Fruit fly (Drosophila melanogaster) whole organism, embryonic: Measurements from ENCODE around the gene drn.

ENCODE experiments used
- Asciz ChIP-seq: fragments of 200-800 bp; sonication (Bioruptor generic); optimal IDR thresholded peaks from 2 replicates; lab custom pipeline; 2017; ENCODE audit warnings: missing biosample characterization, mild to moderate bottlenecking, missing genetic modification characterization, missing genetic modification reagents
- CG10267 ChIP-seq: fragments of 200-800 bp; sonication (Bioruptor generic); optimal IDR thresholded peaks from 2 replicates; lab custom pipeline; 2018; ENCODE audit warnings: missing biosample characterization, mild to moderate bottlenecking, missing genetic modification characterization, moderate library complexity
- CG10543 ChIP-seq: fragments of 200-800 bp; sonication (Bioruptor generic); optimal IDR thresholded peaks from 3 replicates; lab custom pipeline; 2017; ENCODE audit warnings: missing biosample characterization, mild to moderate bottlenecking, missing genetic modification characterization, moderate library complexity
- CG11398 ChIP-seq: fragments of 200-800 bp; sonication (Bioruptor generic); optimal IDR thresholded peaks from 2 replicates; lab custom pipeline; 2016; ENCODE audit warnings: missing biosample characterization, missing genetic modification characterization
- CG12659 ChIP-seq: fragments of 200-800 bp; sonication (Bioruptor generic); optimal IDR thresholded peaks from 3 replicates; lab custom pipeline; 2017; ENCODE audit warnings: mild to moderate bottlenecking, missing biosample characterization, missing genetic modification reagents, missing genetic modification characterization
- CG13775 ChIP-seq: fragments of 200-800 bp; sonication (Bioruptor generic); optimal IDR thresholded peaks from 3 replicates; lab custom pipeline; 2017; ENCODE audit warnings: missing biosample characterization, mild to moderate bottlenecking, missing genetic modification characterization
- CG15073 ChIP-seq: fragments of 200-800 bp; sonication (Bioruptor generic); optimal IDR thresholded peaks from 2 replicates; lab custom pipeline; 2016; ENCODE audit warnings: missing biosample characterization, missing genetic modification characterization
- CG15514 ChIP-seq: fragments of 200-800 bp; sonication (Bioruptor generic); optimal IDR thresholded peaks from 3 replicates; lab custom pipeline; 2017; ENCODE audit warnings: missing biosample characterization, missing genetic modification characterization, mild to moderate bottlenecking, moderate library complexity, missing genetic modification reagents
- CG16779 ChIP-seq: fragments of 200-800 bp; sonication (Bioruptor generic); IDR thresholded peaks from 2 replicates; pipeline ENCODE4 v1.3.6; 2022; ENCODE audit warnings: missing biosample characterization, missing genetic modification characterization
- CG18011 ChIP-seq: fragments of 200-800 bp; sonication (Bioruptor generic); optimal IDR thresholded peaks from 2 replicates; lab custom pipeline; 2017; ENCODE audit warnings: missing biosample characterization, missing genetic modification characterization, mild to moderate bottlenecking, moderate library complexity, missing genotype
- CG3281 ChIP-seq: fragments of 200-800 bp; sonication (Bioruptor generic); optimal IDR thresholded peaks from 3 replicates; lab custom pipeline; 2017; ENCODE audit warnings: missing biosample characterization, mild to moderate bottlenecking, missing genetic modification characterization
- CG4730 ChIP-seq: fragments of 200-800 bp; sonication (Bioruptor generic); IDR thresholded peaks from 2 replicates; pipeline ENCODE4 v1.3.6; 2022; ENCODE audit warnings: missing biosample characterization, missing genetic modification characterization
- CG6175 ChIP-seq: fragments of 200-800 bp; sonication (Bioruptor generic); IDR thresholded peaks from 3 replicates; pipeline ENCODE4 v1.3.6; 2022; ENCODE audit warnings: missing biosample characterization, missing genetic modification characterization
- CG6654 ChIP-seq: fragments of 200-800 bp; sonication (Bioruptor generic); optimal IDR thresholded peaks from 2 replicates; lab custom pipeline; 2017; ENCODE audit warnings: missing biosample characterization, mild to moderate bottlenecking, missing genetic modification characterization
- CG6813 ChIP-seq: fragments of 200-800 bp; sonication (Bioruptor generic); optimal IDR thresholded peaks from 2 replicates; lab custom pipeline; 2017; ENCODE audit warnings: missing biosample characterization, missing genetic modification characterization, mild to moderate bottlenecking, moderate library complexity, missing genetic modification reagents
- CG7928 ChIP-seq: fragments of 200-800 bp; sonication (Bioruptor generic); optimal IDR thresholded peaks from 2 replicates; lab custom pipeline; 2017; ENCODE audit warnings: missing biosample characterization, mild to moderate bottlenecking, missing genetic modification characterization
- CG8359 ChIP-seq: fragments of 200-800 bp; sonication (Bioruptor generic); optimal IDR thresholded peaks from 2 replicates; lab custom pipeline; 2017; ENCODE audit warnings: missing biosample characterization, mild to moderate bottlenecking, missing genetic modification characterization, borderline replicate concordance
- CG8765 ChIP-seq: fragments of 200-800 bp; sonication (Bioruptor generic); IDR thresholded peaks from 2 replicates; pipeline ENCODE4 v1.3.6; 2022; ENCODE audit warnings: missing biosample characterization, missing genetic modification characterization
- CoRest ChIP-seq: fragments of 200-800 bp; sonication (Bioruptor generic); optimal IDR thresholded peaks from 3 replicates; lab custom pipeline; 2018; ENCODE audit warnings: missing biosample characterization, mild to moderate bottlenecking, missing genetic modification characterization, moderate library complexity
- D ChIP-seq, 2 experiments: fragments of 200-800 bp in 1 of 2; fragments of >200 bp in 1 of 2; sonication (Bioruptor generic) in 1 of 2; optimal IDR thresholded peaks; 2 replicates in 1 of 2; 3 replicates in 1 of 2; lab custom pipeline; 2017; ENCODE audit warnings: mild to moderate bottlenecking in 1 of 2, missing biosample characterization in 1 of 2, missing genetic modification characterization in 1 of 2, missing genetic modification reagents in 1 of 2
- D19B ChIP-seq: fragments of 200-800 bp; sonication (Bioruptor generic); optimal IDR thresholded peaks from 2 replicates; lab custom pipeline; 2017; ENCODE audit warnings: missing biosample characterization, mild to moderate bottlenecking, missing genetic modification characterization
- Dp ChIP-seq: fragments of 200-800 bp; sonication (Bioruptor generic); optimal IDR thresholded peaks from 2 replicates; lab custom pipeline; 2018; ENCODE audit warnings: missing biosample characterization, mild to moderate bottlenecking, missing genetic modification characterization, moderate library complexity
- HHEX ChIP-seq: fragments of 200-800 bp; sonication (Bioruptor generic); optimal IDR thresholded peaks from 3 replicates; lab custom pipeline; 2017; ENCODE audit warnings: missing biosample characterization, mild to moderate bottlenecking, missing genetic modification characterization, missing genetic modification reagents
- NC2β ChIP-seq: fragments of 200-800 bp; sonication (Bioruptor generic); optimal IDR thresholded peaks from 2 replicates; lab custom pipeline; 2016; ENCODE audit warnings: missing biosample characterization, missing genetic modification characterization
- PHDP ChIP-seq: fragments of 200-800 bp; sonication (Bioruptor generic); optimal IDR thresholded peaks from 3 replicates; lab custom pipeline; 2018; ENCODE audit warnings: missing biosample characterization, mild to moderate bottlenecking, missing genetic modification characterization, moderate library complexity
- TFAM ChIP-seq: fragments of 200-800 bp; sonication (Bioruptor generic); optimal IDR thresholded peaks from 2 replicates; lab custom pipeline; 2017; ENCODE audit warnings: missing biosample characterization, missing genetic modification characterization, inconsistent platforms
- Vsx1 ChIP-seq: fragments of 200-800 bp; sonication (Bioruptor generic); optimal IDR thresholded peaks from 2 replicates; lab custom pipeline; 2017; ENCODE audit warnings: missing biosample characterization, mild to moderate bottlenecking, missing genetic modification characterization, missing genetic modification reagents
- ac ChIP-seq: fragments of 200-800 bp; sonication (Bioruptor generic); optimal IDR thresholded peaks from 3 replicates; lab custom pipeline; 2017; ENCODE audit warnings: missing biosample characterization, mild to moderate bottlenecking, missing genetic modification characterization
- amos ChIP-seq: fragments of 200-800 bp; sonication (Bioruptor generic); IDR thresholded peaks from 2 replicates; pipeline ENCODE4 v1.3.6; 2022; ENCODE audit warnings: missing biosample characterization, missing genetic modification characterization; ENCODE audit not compliant: partially characterized antibody
- ap ChIP-seq: fragments of 200-800 bp; sonication (Bioruptor generic); IDR thresholded peaks from 2 replicates; pipeline ENCODE4 v1.3.6; 2022; ENCODE audit warnings: missing biosample characterization, missing genetic modification characterization
- cwo ChIP-seq: fragments of 200-800 bp; sonication (Bioruptor generic); optimal IDR thresholded peaks from 3 replicates; lab custom pipeline; 2017; ENCODE audit warnings: missing biosample characterization, missing genetic modification characterization, mild to moderate bottlenecking, moderate library complexity, missing genetic modification reagents
- dpn ChIP-seq, 2 experiments: fragments of 200-800 bp; sonication (Bioruptor generic); optimal IDR thresholded peaks; 3 replicates each; lab custom pipeline; 2016; ENCODE audit warnings: missing biosample characterization in 2 of 2, missing genetic modification characterization in 2 of 2
- emc ChIP-seq: fragments of 200-800 bp; sonication (Bioruptor generic); optimal IDR thresholded peaks from 2 replicates; lab custom pipeline; 2016; ENCODE audit warnings: missing biosample characterization, missing genetic modification characterization
- ems ChIP-seq: fragments of 200-800 bp; sonication (Bioruptor generic); optimal IDR thresholded peaks from 3 replicates; lab custom pipeline; 2016; ENCODE audit warnings: missing biosample characterization, missing genetic modification characterization
- eyg ChIP-seq: fragments of 200-800 bp; sonication (Bioruptor generic); optimal IDR thresholded peaks from 3 replicates; lab custom pipeline; 2016; ENCODE audit warnings: missing biosample characterization, missing genetic modification characterization
- fd64A ChIP-seq: fragments of 200-800 bp; sonication (Bioruptor generic); optimal IDR thresholded peaks from 3 replicates; lab custom pipeline; 2018; ENCODE audit warnings: missing biosample characterization, mild to moderate bottlenecking, missing genetic modification characterization
- gro ChIP-seq: fragments of 200-800 bp; sonication (Bioruptor generic); optimal IDR thresholded peaks from 2 replicates; lab custom pipeline; 2016; ENCODE audit warnings: missing biosample characterization, missing genetic modification characterization
- lilli ChIP-seq: fragments of 200-800 bp; sonication (Bioruptor generic); optimal IDR thresholded peaks from 3 replicates; lab custom pipeline; 2016; ENCODE audit warnings: missing biosample characterization, missing genetic modification characterization
- lov ChIP-seq, 2 experiments: fragments of 200-800 bp in 1 of 2; fragments of >200 bp in 1 of 2; sonication (Bioruptor generic) in 1 of 2; IDR thresholded peaks in 1 of 2; optimal IDR thresholded peaks in 1 of 2; 2 replicates in 1 of 2; 3 replicates in 1 of 2; pipeline versions ENCODE4 v1.3.6 to Lab custom; 2017 to 2022; ENCODE audit warnings: missing biosample characterization in 1 of 2, missing genetic modification characterization in 1 of 2
- peb ChIP-seq: fragments of 200-800 bp; sonication (Bioruptor generic); IDR thresholded peaks from 2 replicates; pipeline ENCODE4 v1.3.6; 2022; ENCODE audit warnings: missing biosample characterization, missing genetic modification characterization
- seq ChIP-seq: fragments of 200-800 bp; sonication (Bioruptor generic); IDR thresholded peaks from 2 replicates; pipeline ENCODE4 v1.3.6; 2022; ENCODE audit warnings: missing biosample characterization, missing genetic modification characterization
- slbo ChIP-seq: fragments of 200-800 bp; sonication (Bioruptor generic); IDR thresholded peaks from 2 replicates; pipeline ENCODE4 v1.3.6; 2022; ENCODE audit warnings: missing biosample characterization, missing genetic modification characterization
- sob ChIP-seq: fragments of 200-800 bp; sonication (Bioruptor generic); IDR thresholded peaks from 2 replicates; pipeline ENCODE4 v1.3.6; 2022; ENCODE audit warnings: missing biosample characterization, missing genetic modification characterization
- toy ChIP-seq: fragments of 200-800 bp; sonication (Bioruptor generic); IDR thresholded peaks from 2 replicates; pipeline ENCODE4 v1.3.6; 2022; ENCODE audit warnings: missing biosample characterization, missing genetic modification characterization
- ttk ChIP-seq: fragments of 200-800 bp; sonication (Bioruptor generic); IDR thresholded peaks from 2 replicates; pipeline ENCODE4 v2.1.2; 2022; ENCODE audit warnings: missing biosample characterization, missing genetic modification characterization
- wek ChIP-seq: fragments of 200-800 bp; sonication (Bioruptor generic); optimal IDR thresholded peaks from 3 replicates; lab custom pipeline; 2018; ENCODE audit warnings: missing biosample characterization, mild to moderate bottlenecking, missing genetic modification characterization, moderate library complexity

The drn gene

DNA sequence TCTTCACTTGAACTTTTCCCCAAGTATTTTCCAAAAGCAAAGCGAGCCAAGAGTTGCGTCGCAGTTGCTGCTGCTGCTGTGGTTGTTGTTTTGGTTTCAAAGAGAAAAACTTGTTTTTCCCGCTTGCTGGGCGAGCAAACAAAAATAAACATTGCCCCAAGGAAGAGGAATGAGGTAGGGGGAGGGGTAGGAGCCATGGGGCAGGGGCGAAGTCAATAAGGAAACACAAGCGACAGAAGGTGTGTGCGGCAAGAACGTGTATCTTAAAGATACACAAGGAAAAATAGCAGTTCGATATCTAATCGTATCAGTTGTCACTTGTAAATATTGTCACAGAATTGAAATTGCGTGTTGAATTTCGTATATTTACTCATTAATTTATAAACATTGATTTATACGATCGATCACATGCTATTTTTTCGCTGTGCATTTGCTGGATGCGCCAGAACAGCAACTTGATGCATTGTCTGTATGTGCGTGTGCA is 53.6 kb downstream of the drn start (continued):
- TF ChIP-seq HHEX (GFP tag; lab: Kevin White, UChicago) (peak; percentile 56), ac (peak; percentile 84), D (optimal IDR thresholded peaks at IDR 0.05; lab: Kevin White, UChicago) (no peak), D (GFP tag; optimal IDR thresholded peaks at IDR 0.05; lab: Kevin White, UChicago) (peak; percentile 80), gro (GFP tag; lab: Kevin White, UChicago) (no peak), D19B (GFP tag; lab: Kevin White, UChicago) (no peak), PHDP (peak; percentile 79)
- TF ChIP-seq, all 482 proteins: peak for 310

DNA sequence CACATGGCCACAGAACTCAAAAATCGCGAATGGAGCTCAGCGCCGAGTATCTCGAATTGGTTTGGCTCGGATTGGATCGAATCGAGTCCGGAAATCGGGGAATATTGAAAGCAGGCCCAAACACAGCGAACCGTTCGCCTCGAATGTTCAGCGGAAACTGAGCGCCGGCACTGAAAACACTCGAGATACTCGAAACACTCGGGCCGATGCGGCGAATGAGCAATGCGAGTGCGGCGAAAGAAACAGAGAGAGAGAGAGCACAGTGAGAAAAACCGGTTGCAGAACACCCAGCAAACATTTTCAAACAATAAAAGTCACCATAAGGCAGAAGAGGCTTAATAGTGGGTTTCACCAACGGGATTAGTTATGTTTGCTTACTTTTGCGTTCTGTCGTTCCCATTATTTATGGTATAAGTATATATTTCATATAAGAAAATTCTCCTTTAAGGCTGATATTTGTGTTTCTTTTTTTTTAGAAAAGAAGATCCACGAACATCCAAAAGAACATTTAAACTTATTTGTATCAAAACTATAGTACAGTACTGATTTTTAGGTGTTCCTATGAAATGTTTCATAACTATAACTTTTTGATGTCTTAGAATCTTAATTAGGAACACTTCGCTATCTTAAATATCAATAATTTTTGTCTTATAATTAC is 54.5 kb downstream of the drn start, which contains the start of gene FER:
Gene FER, minus strand, starts transcription at position 162 of the 658 bp plus-strand sequence.
- TF ChIP-seq CG6654 (GFP tag; lab: Kevin White, UChicago) (no peak), Dp (GFP tag; lab: Kevin White, UChicago) (no peak), CG3281 (GFP tag; lab: Kevin White, UChicago) (peak; percentile 23), lov (optimal IDR thresholded peaks at IDR 0.05; lab: Kevin White, UChicago) (no peak), lov (GFP tag; IDR thresholded peaks at IDR 0.05; lab: Robert Waterston, UW) (0 out of 3 replicates have a peak, but pooled peaks have one; percentile 73), TFAM (GFP tag; lab: Kevin White, UChicago) (no peak), ap (GFP tag; lab: Robert Waterston, UW) (no peak), amos (GFP tag; lab: Robert Waterston, UW) (peak; percentile 74; the same call in 1 of the 2 replicates), CG11398 (peak; percentile 15), Vsx1 (GFP tag; lab: Kevin White, UChicago) (peak; percentile 12), ems (no peak), slbo (GFP tag; lab: Robert Waterston, UW) (peak; percentile 50), Asciz (peak; percentile 63), CG8765 (GFP tag; lab: Robert Waterston, UW) (no peak), CG10267 (tag; lab: Kevin White, UChicago) (peak; percentile 24), CG13775 (GFP tag; lab: Kevin White, UChicago) (peak; percentile 5), CG15073 (no peak), CG4730 (GFP tag; lab: Robert Waterston, UW) (no peak), ttk (GFP tag; lab: Robert Waterston, UW) (no peak), sob (peak; percentile 66), CG7928 (GFP tag; lab: Kevin White, UChicago) (no peak), wek (peak; percentile 63), lilli (GFP tag; lab: Kevin White, UChicago) (peak; percentile 39), toy (no peak), CG15514 (GFP tag; lab: Kevin White, UChicago) (peak; percentile 63), CG16779 (GFP tag; lab: Robert Waterston, UW) (peak; percentile 64; the same call in 1 of the 2 replicates), fd64A (GFP tag; lab: Kevin White, UChicago) (peak; percentile 41), peb (GFP tag; lab: Robert Waterston, UW) (no peak), eyg (GFP tag; lab: Kevin White, UChicago) (no peak), CG18011 (GFP tag; lab: Kevin White, UChicago) (no peak), emc (no peak), seq (no peak; the same call in 1 of the 2 replicates), CoRest (tag; lab: Kevin White, UChicago) (no peak), CG6175 (GFP tag; lab: Robert Waterston, UW) (no peak), CG6813 (GFP tag; lab: Kevin White, UChicago) (peak; percentile 70), dpn (GFP tag; optimal IDR thresholded peaks at IDR 0.05; lab: Kevin White, UChicago) (peak; percentile 19 to 31), CG8359 (GFP tag; lab: Kevin White, UChicago) (no peak), cwo (GFP tag; lab: Kevin White, UChicago) (peak; percentile 9), CG10543 (GFP tag; lab: Kevin White, UChicago) (peak; percentile 72), NC2β (GFP tag; lab: Kevin White, UChicago) (no peak), CG12659 (no peak)
